Fruit fly (Drosophila melanogaster): ENCODE results near the gene CG46281.
A peak's percentile ranks its signal among the peaks of the same experiment; 100 is the strongest.

The CG46281 gene

DNA sequence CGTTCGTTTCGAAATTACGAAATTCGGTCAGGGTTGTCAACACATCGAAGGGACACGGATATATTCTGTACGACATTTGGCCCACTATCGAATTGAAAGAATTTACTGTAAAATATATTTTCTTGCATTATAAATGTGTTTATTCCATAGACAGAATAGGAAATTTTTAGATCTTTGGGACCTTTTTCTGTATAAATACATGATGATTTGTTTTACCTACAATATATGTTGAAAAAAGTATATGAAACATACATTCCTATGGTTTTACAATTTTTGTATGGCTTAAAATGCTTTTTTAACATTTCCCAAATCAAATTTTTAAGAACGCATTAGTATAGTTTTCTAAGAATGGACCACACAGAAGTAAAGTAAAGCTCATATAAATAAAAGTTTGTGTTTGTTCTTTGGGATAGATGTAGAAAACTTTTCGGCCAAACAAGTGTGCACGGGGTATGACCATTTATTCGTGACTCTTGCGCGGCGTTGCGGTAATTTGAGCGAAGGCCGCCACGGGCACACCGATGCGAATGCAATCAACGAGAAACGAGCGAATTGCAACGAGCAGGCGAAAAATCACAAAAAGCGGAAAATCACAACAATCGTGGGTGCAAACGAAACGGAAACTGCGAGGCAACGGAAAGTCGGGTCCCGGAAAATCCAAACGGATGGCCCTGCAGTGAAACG lies 32.4 kb downstream of the CG46281 start, which contains the start of the genes CG17327, CG44194 and CG7518 (continued):
- no peak for TF ChIP-seq pb (GFP tag; optimal IDR thresholded peaks at IDR 0.05)
- no peak for TF ChIP-seq sc (optimal IDR thresholded peaks at IDR 0.05)
- TF ChIP-seq sc (GFP tag; optimal IDR thresholded peaks at IDR 0.05) = no peak
- TF ChIP-seq Spps (tag; optimal IDR thresholded peaks at IDR 0.05) = no peak
- TF ChIP-seq B-H2 (GFP tag; optimal IDR thresholded peaks at IDR 0.05) = no peak
- no peak for TF ChIP-seq CG1792 (GFP tag; optimal IDR thresholded peaks at IDR 0.05)
- TF ChIP-seq CG6272 (GFP tag; IDR thresholded peaks at IDR 0.05) = no peak; the same call in 1 of the 2 replicates
- TF ChIP-seq corto (GFP tag; optimal IDR thresholded peaks at IDR 0.05) = no peak
- peak; percentile 6 for TF ChIP-seq CG18476 (GFP tag; optimal IDR thresholded peaks at IDR 0.05)
- TF ChIP-seq NC2β (GFP tag; optimal IDR thresholded peaks at IDR 0.05) = no peak
- no peak for TF ChIP-seq CG43689 (GFP tag; IDR thresholded peaks at IDR 0.05)
- TF ChIP-seq Chrac-16 (GFP tag; optimal IDR thresholded peaks at IDR 0.05) = no peak
- TF ChIP-seq CTCF (GFP tag; optimal IDR thresholded peaks at IDR 0.05) = peak; percentile 42
- no peak for TF ChIP-seq CG14441 (GFP tag; IDR thresholded peaks at IDR 0.05)
- TF ChIP-seq CG31441 (GFP tag; IDR thresholded peaks at IDR 0.05) = no peak
- no peak for TF ChIP-seq vfl (GFP tag; optimal IDR thresholded peaks at IDR 0.05)
- TF ChIP-seq CG11695 (GFP tag; IDR thresholded peaks at IDR 0.05) = no peak
- TF ChIP-seq Adf1 (GFP tag; IDR thresholded peaks at IDR 0.05) = no peak
- TF ChIP-seq Poxn (GFP tag; IDR thresholded peaks at IDR 0.05) = no peak
- TF ChIP-seq dysf (GFP tag; IDR thresholded peaks at IDR 0.05) = no peak
- peak; percentile 56 for TF ChIP-seq slbo (GFP tag; IDR thresholded peaks at IDR 0.05)
- TF ChIP-seq nmo (GFP tag; optimal IDR thresholded peaks at IDR 0.05) = peak; percentile 45
- no peak for TF ChIP-seq C15 (GFP tag; IDR thresholded peaks at IDR 0.05)
- TF ChIP-seq btn (GFP tag; optimal IDR thresholded peaks at IDR 0.05) = no peak
- no peak for TF ChIP-seq CG9817 (tag; optimal IDR thresholded peaks at IDR 0.05)
- 0 out of 3 replicates have a peak, but pooled peaks have one; percentile 13 for TF ChIP-seq CG14860 (GFP tag; IDR thresholded peaks at IDR 0.05; ENCODE audit: partially characterized antibody)
- no peak for TF ChIP-seq scrt (GFP tag; optimal IDR thresholded peaks at IDR 0.05)
- TF ChIP-seq CG14965 (GFP tag; optimal IDR thresholded peaks at IDR 0.05; ENCODE audit: borderline replicate concordance) = no peak
- no peak for TF ChIP-seq onecut (GFP tag; IDR thresholded peaks at IDR 0.05)
- no peak for TF ChIP-seq CG2129 (GFP tag; IDR thresholded peaks at IDR 0.05; ENCODE audit: partially characterized antibody)
- TF ChIP-seq chif (GFP tag; optimal IDR thresholded peaks at IDR 0.05) = peak in 1 of 2 experiments; percentile 7
- no peak for TF ChIP-seq nom (GFP tag; optimal IDR thresholded peaks at IDR 0.05)
- no peak for TF ChIP-seq tgo (GFP tag; IDR thresholded peaks at IDR 0.05)
- TF ChIP-seq Opbp (GFP tag; IDR thresholded peaks at IDR 0.05; ENCODE audit: partially characterized antibody) = peak; percentile 47; the same call in 1 of the 3 replicates
- TF ChIP-seq dmrt99B (tag; optimal IDR thresholded peaks at IDR 0.05) = no peak
- TF ChIP-seq schlank (tag; optimal IDR thresholded peaks at IDR 0.05) = no peak
- no peak for TF ChIP-seq crc (GFP tag; optimal IDR thresholded peaks at IDR 0.05)
- TF ChIP-seq Doc2 (GFP tag; IDR thresholded peaks at IDR 0.05) = no peak
- no peak for TF ChIP-seq Six4 (GFP tag; optimal IDR thresholded peaks at IDR 0.05)
- no peak for TF ChIP-seq ase (GFP tag; IDR thresholded peaks at IDR 0.05)
- TF ChIP-seq mirr (GFP tag; optimal IDR thresholded peaks at IDR 0.05) = no peak
- no peak for TF ChIP-seq tup (GFP tag; optimal IDR thresholded peaks at IDR 0.05)
- TF ChIP-seq gcm (GFP tag; optimal IDR thresholded peaks at IDR 0.05) = no peak
- no peak for TF ChIP-seq CG12299 (tag; optimal IDR thresholded peaks at IDR 0.05)
- TF ChIP-seq hth (optimal IDR thresholded peaks at IDR 0.05) = no peak
- no peak for TF ChIP-seq CG11398 (GFP tag; optimal IDR thresholded peaks at IDR 0.05)
- no peak for TF ChIP-seq CG17568 (GFP tag; optimal IDR thresholded peaks at IDR 0.05)
- peak; percentile 27 for TF ChIP-seq mam (GFP tag; optimal IDR thresholded peaks at IDR 0.05)
- TF ChIP-seq exex (tag; optimal IDR thresholded peaks at IDR 0.05) = no peak
- TF ChIP-seq repo (GFP tag; optimal IDR thresholded peaks at IDR 0.05) = no peak
- no peak for TF ChIP-seq Side (GFP tag; optimal IDR thresholded peaks at IDR 0.05)
- peak; percentile 14 for TF ChIP-seq CG13624 (GFP tag; optimal IDR thresholded peaks at IDR 0.05)

Measured in whole organism, embryonic.